Worm (Caenorhabditis elegans) whole organism, young adult: ENCODE measurements around the gene lys-3.

Experiments
- B0035.1 ChIP-seq: sonication (generic microtip); optimal IDR thresholded peaks from 2 replicates; lab custom pipeline; 2016; ENCODE audit warnings: missing genetic modification characterization, mild to moderate bottlenecking, missing compliant biosample characterization, missing genotype, missing genetic modification reagents
- B0261.1 ChIP-seq: sonication (generic microtip); optimal IDR thresholded peaks from 2 replicates; lab custom pipeline; 2016; ENCODE audit warnings: mild to moderate bottlenecking, missing genetic modification characterization, moderate library complexity, missing compliant biosample characterization
- B0336.3 ChIP-seq: fragments of 200-800 bp; sonication (Bioruptor generic); IDR thresholded peaks from 2 replicates; pipeline ENCODE4 v1.3.6; 2022; ENCODE audit warnings: missing genetic modification characterization, missing compliant biosample characterization
- C06A6.2 ChIP-seq: fragments of 200-800 bp; sonication (Bioruptor generic); conservative IDR thresholded peaks from 2 replicates; pipeline ENCODE4 v1.3.6; 2022; ENCODE audit warnings: missing genetic modification characterization, missing compliant biosample characterization
- F10E7.11 ChIP-seq: sonication (generic microtip); optimal IDR thresholded peaks from 2 replicates; lab custom pipeline; 2017; ENCODE audit warnings: mild to moderate bottlenecking, missing genetic modification characterization, moderate library complexity, missing compliant biosample characterization
- F22D6.2 ChIP-seq: sonication (generic microtip); optimal IDR thresholded peaks from 2 replicates; lab custom pipeline; 2016; ENCODE audit warnings: mild to moderate bottlenecking, missing genetic modification characterization, missing compliant biosample characterization
- F23B12.7 ChIP-seq: sonication (generic microtip); optimal IDR thresholded peaks from 2 replicates; lab custom pipeline; 2017; ENCODE audit warnings: missing genetic modification characterization, mild to moderate bottlenecking, missing compliant biosample characterization, antibody characterized with exemption, moderate library complexity; ENCODE audit not compliant: insufficient read depth
- F39B2.1 ChIP-seq: fragments of 200-800 bp; sonication (Bioruptor generic); IDR thresholded peaks from 2 replicates; pipeline ENCODE4 v1.3.6; 2022; ENCODE audit warnings: missing genetic modification reagents, missing genetic modification characterization, missing compliant biosample characterization
- F49E8.2 ChIP-seq: sonication (generic microtip); optimal IDR thresholded peaks from 3 replicates; lab custom pipeline; 2017; ENCODE audit warnings: missing genetic modification characterization, mild to moderate bottlenecking, missing compliant biosample characterization, antibody characterized with exemption, moderate library complexity; ENCODE audit not compliant: insufficient read depth
- F52B5.7 ChIP-seq: sonication (generic microtip); optimal IDR thresholded peaks from 2 replicates; lab custom pipeline; 2016; ENCODE audit warnings: mild to moderate bottlenecking, missing genetic modification characterization, missing compliant biosample characterization
- K12H6.12 ChIP-seq: fragments of 200-800 bp; sonication (Bioruptor generic); optimal IDR thresholded peaks from 2 replicates; lab custom pipeline; 2018; ENCODE audit warnings: mild to moderate bottlenecking, missing genetic modification characterization, missing compliant biosample characterization
- T26A5.8 ChIP-seq: sonication (generic microtip); optimal IDR thresholded peaks from 2 replicates; lab custom pipeline; 2016; ENCODE audit warnings: missing genetic modification characterization, missing compliant biosample characterization
- Y56A3A.18 ChIP-seq: fragments of 200-800 bp; sonication (Bioruptor generic); IDR thresholded peaks from 2 replicates; pipeline ENCODE4 v1.3.6; 2022; ENCODE audit warnings: missing genetic modification reagents, missing genetic modification characterization, missing compliant biosample characterization
- Y79H2A.3 ChIP-seq: fragments of 200-800 bp; sonication (Bioruptor generic); conservative IDR thresholded peaks from 2 replicates; pipeline ENCODE4 v1.3.6; 2022; ENCODE audit warnings: missing genetic modification reagents, missing genetic modification characterization, missing compliant biosample characterization
- Y95B8A.8 ChIP-seq: fragments of 200-800 bp; sonication (Bioruptor generic); IDR thresholded peaks from 2 replicates; pipeline ENCODE4 v1.3.6; 2022; ENCODE audit warnings: missing genetic modification reagents, missing genetic modification characterization, missing compliant biosample characterization
- ZK185.1 ChIP-seq: sonication (generic microtip); optimal IDR thresholded peaks from 2 replicates; lab custom pipeline; 2016; ENCODE audit warnings: mild to moderate bottlenecking, missing genetic modification characterization, missing compliant biosample characterization; ENCODE audit not compliant: poor library complexity, severe bottlenecking
- ama-1 ChIP-seq, 3 experiments: fragments of 150-350 bp in 1 of 3; sonication (generic microtip) in 2 of 3; optimal IDR thresholded peaks; 2 replicates each; lab custom pipeline; 2014 to 2018; ENCODE audit warnings: missing biosample characterization in 2 of 3, missing genetic modification characterization in 2 of 3, missing genetic modification reagents in 2 of 3
- aptf-2 ChIP-seq: fragments of 200-800 bp; sonication (Bioruptor generic); conservative IDR thresholded peaks from 2 replicates; pipeline ENCODE4 v1.3.6; 2022; ENCODE audit warnings: missing genetic modification reagents, missing genetic modification characterization, missing compliant biosample characterization
- bed-2 ChIP-seq: fragments of 200-800 bp; sonication (Bioruptor generic); IDR thresholded peaks from 2 replicates; pipeline ENCODE4 v1.3.6; 2022; ENCODE audit warnings: missing genetic modification reagents, missing genetic modification characterization, missing compliant biosample characterization
- cebp-1 ChIP-seq, 2 experiments: fragments of 200-800 bp in 1 of 2; sonication (Bioruptor generic) in 1 of 2; sonication (generic microtip) in 1 of 2; IDR thresholded peaks in 1 of 2; optimal IDR thresholded peaks in 1 of 2; 2 replicates each; pipeline versions ENCODE4 v1.3.6 to Lab custom; 2017 to 2022; ENCODE audit warnings: missing compliant biosample characterization in 2 of 2, missing genetic modification characterization in 2 of 2, mild to moderate bottlenecking in 1 of 2, missing genetic modification reagents in 1 of 2, moderate library complexity in 1 of 2
- die-1 ChIP-seq: sonication (generic microtip); optimal IDR thresholded peaks from 2 replicates; lab custom pipeline; 2016; ENCODE audit warnings: missing genotype, mild to moderate bottlenecking, missing genetic modification characterization, missing compliant biosample characterization
- dpl-1 ChIP-seq: fragments of 150-350 bp; optimal IDR thresholded peaks from 2 replicates; lab custom pipeline; 2014; ENCODE audit warnings: missing biosample characterization, missing genetic modification reagents, missing genetic modification characterization
- gei-17 ChIP-seq: fragments of 200-800 bp; sonication (Bioruptor generic); optimal IDR thresholded peaks from 2 replicates; lab custom pipeline; 2018; ENCODE audit warnings: mild to moderate bottlenecking, missing genetic modification characterization, missing compliant biosample characterization
- hlh-12 ChIP-seq: sonication (generic microtip); optimal IDR thresholded peaks from 2 replicates; lab custom pipeline; 2016; ENCODE audit warnings: missing genetic modification characterization, missing compliant biosample characterization
- hlh-26 ChIP-seq: fragments of 200-800 bp; sonication (Bioruptor generic); conservative IDR thresholded peaks from 2 replicates; pipeline ENCODE4 v1.3.6; 2022; ENCODE audit warnings: missing genetic modification reagents, missing genetic modification characterization, missing compliant biosample characterization
- hmg-20 ChIP-seq: fragments of 200-800 bp; sonication (Bioruptor generic); IDR thresholded peaks from 2 replicates; pipeline ENCODE4 v1.3.6; 2022; ENCODE audit warnings: missing genetic modification reagents, missing genetic modification characterization, missing compliant biosample characterization
- let-526 ChIP-seq: fragments of 200-800 bp; sonication (Bioruptor generic); IDR thresholded peaks from 2 replicates; pipeline ENCODE4 v1.3.6; 2022; ENCODE audit warnings: missing genetic modification reagents, missing genetic modification characterization, missing compliant biosample characterization
- lin-26 ChIP-seq: fragments of 200-800 bp; sonication (Bioruptor generic); IDR thresholded peaks from 2 replicates; pipeline ENCODE4 v1.3.6; 2022; ENCODE audit warnings: missing genetic modification reagents, missing genetic modification characterization, missing compliant biosample characterization
- lsl-1 ChIP-seq: fragments of 200-800 bp; sonication (Bioruptor generic); optimal IDR thresholded peaks from 2 replicates; lab custom pipeline; 2018; ENCODE audit warnings: mild to moderate bottlenecking, missing genetic modification characterization, moderate library complexity, missing compliant biosample characterization
- madf-6 ChIP-seq: fragments of 200-800 bp; sonication (Bioruptor generic); IDR thresholded peaks from 2 replicates; pipeline ENCODE4 v1.3.6; 2022; ENCODE audit warnings: missing genetic modification reagents, missing genetic modification characterization, missing compliant biosample characterization
- nfyb-1 ChIP-seq: fragments of 200-800 bp; sonication (Bioruptor generic); IDR thresholded peaks from 2 replicates; pipeline ENCODE4 v1.3.6; 2022; ENCODE audit warnings: missing genetic modification reagents, missing genetic modification characterization, missing compliant biosample characterization
- nhr-179 ChIP-seq: sonication (generic microtip); optimal IDR thresholded peaks from 2 replicates; lab custom pipeline; 2016; ENCODE audit warnings: mild to moderate bottlenecking, missing genetic modification characterization, missing compliant biosample characterization
- nhr-80 ChIP-seq: sonication (generic microtip); optimal IDR thresholded peaks from 2 replicates; lab custom pipeline; 2016; ENCODE audit warnings: missing genetic modification characterization, missing compliant biosample characterization
- nhr-90 ChIP-seq: sonication (generic microtip); optimal IDR thresholded peaks from 2 replicates; lab custom pipeline; 2016; ENCODE audit warnings: missing genotype, mild to moderate bottlenecking, missing genetic modification characterization, missing compliant biosample characterization
- pha-4 ChIP-seq: fragments of 150-350 bp; sonication (generic microtip); optimal IDR thresholded peaks from 2 replicates; lab custom pipeline; 2014; ENCODE audit warnings: missing biosample characterization, missing genetic modification reagents, missing genetic modification characterization
- snpc-3.4 ChIP-seq: sonication (generic microtip); optimal IDR thresholded peaks from 2 replicates; lab custom pipeline; 2017; ENCODE audit warnings: missing genetic modification characterization, mild to moderate bottlenecking, missing compliant biosample characterization, antibody characterized with exemption, moderate library complexity, missing genotype, missing genetic modification reagents
- snpc-4 ChIP-seq, 5 experiments: fragments of 150-350 bp in 1 of 5; sonication (generic microtip) in 4 of 5; optimal IDR thresholded peaks; 2 replicates each; lab custom pipeline; 2014 to 2018; ENCODE audit warnings: missing genetic modification characterization in 5 of 5, missing biosample characterization in 3 of 5, antibody characterized with exemption in 2 of 5, mild to moderate bottlenecking in 2 of 5, missing compliant biosample characterization in 2 of 5, missing genotype in 2 of 5, moderate library complexity in 2 of 5, missing genetic modification reagents in 1 of 5
- sptf-2 ChIP-seq: fragments of 200-800 bp; sonication (Bioruptor generic); optimal IDR thresholded peaks from 2 replicates; lab custom pipeline; 2018; ENCODE audit warnings: mild to moderate bottlenecking, missing genetic modification characterization, missing compliant biosample characterization
- tbx-9 ChIP-seq: sonication (generic microtip); optimal IDR thresholded peaks from 2 replicates; lab custom pipeline; 2016; ENCODE audit warnings: borderline replicate concordance, missing genetic modification characterization, inconsistent platforms, missing compliant biosample characterization
- unc-62 ChIP-seq: fragments of 150-350 bp; optimal IDR thresholded peaks from 2 replicates; lab custom pipeline; 2014; ENCODE audit warnings: missing biosample characterization, missing genetic modification reagents, missing genetic modification characterization
- zfh-2 ChIP-seq: fragments of 200-800 bp; sonication (Bioruptor generic); conservative IDR thresholded peaks from 2 replicates; pipeline ENCODE4 v1.3.6; 2022; ENCODE audit warnings: missing genetic modification reagents, missing genetic modification characterization, missing compliant biosample characterization

Gene lys-3

ce11 chrV:10256050-10256449, 27.3 kb downstream of the lys-3 start, which contains the start of gene nhr-232:
TSS of gene nhr-232 (plus strand) at chrV:10256170.
- TF ChIP-seq B0261.1 (no peak), pha-4 (tag; lab: Kevin White, UChicago) (peak; percentile 31), nhr-80 (tag; lab: Kevin White, UChicago) (peak; percentile 91), cebp-1 (GFP tag; IDR thresholded peaks at IDR 0.05; lab: Robert Waterston, UW) (no peak), cebp-1 (tag; optimal IDR thresholded peaks at IDR 0.05; lab: Kevin White, UChicago) (peak; percentile 32), let-526 (GFP tag; lab: Robert Waterston, UW) (no peak)

- TF ChIP-seq snpc-4 (GFP tag; optimal IDR thresholded peaks at IDR 0.05; lab: Kevin White, UChicago) (no peak), snpc-4 (tag; optimal IDR thresholded peaks at IDR 0.05; lab: Kevin White, UChicago) (peak in 1 of 4 experiments; percentile 8), F22D6.2 (tag; lab: Kevin White, UChicago) (no peak), nhr-80 (tag; lab: Kevin White, UChicago) (peak; percentile 38), zfh-2 (no peak), unc-62 (GFP tag; lab: Kevin White, UChicago) (peak; percentile 42), T26A5.8 (no peak), cebp-1 (GFP tag; IDR thresholded peaks at IDR 0.05; lab: Robert Waterston, UW) (0 out of 2 replicates have a peak, but pooled peaks have one; percentile 31), cebp-1 (tag; optimal IDR thresholded peaks at IDR 0.05; lab: Kevin White, UChicago) (peak; percentile 87), tbx-9 (tag; lab: Kevin White, UChicago) (no peak)
Observed at ce11 chrV:10255005-10255472, 28.3 kb downstream of the lys-3 start, which contains the start of gene rop-1. TSS of gene rop-1 (minus strand) at chrV:10255055.

- TF ChIP-seq Y95B8A.8 (GFP tag; lab: Robert Waterston, UW) = peak; percentile 67; the same call in 1 of the 2 replicates
- TF ChIP-seq C06A6.2 (GFP tag; lab: Robert Waterston, UW) = no peak
- TF ChIP-seq lin-26 (GFP tag; lab: Robert Waterston, UW) = no peak
- peak; percentile 10 for TF ChIP-seq F49E8.2 (tag; lab: Kevin White, UChicago)
- TF ChIP-seq F10E7.11 (tag; lab: Kevin White, UChicago) = no peak
- TF ChIP-seq hlh-12 (tag; lab: Kevin White, UChicago) = no peak
- no peak for TF ChIP-seq hlh-26 (GFP tag; lab: Robert Waterston, UW)
- TF ChIP-seq B0336.3 = peak; percentile 53; the same call in 1 of the 2 replicates
- TF ChIP-seq dpl-1 (GFP tag; lab: Kevin White, UChicago) = no peak
- no peak for TF ChIP-seq unc-62 (GFP tag; lab: Kevin White, UChicago)
- 0 out of 2 replicates have a peak, but pooled peaks have one; percentile 11 for TF ChIP-seq madf-6 (GFP tag; lab: Robert Waterston, UW)
- TF ChIP-seq Y56A3A.18 (GFP tag; lab: Robert Waterston, UW) = peak; percentile 44; the same call in 1 of the 2 replicates
- TF ChIP-seq F23B12.7 (tag; lab: Kevin White, UChicago) = no peak
- no peak; the same call in 1 of the 2 replicates for TF ChIP-seq cebp-1 (GFP tag; IDR thresholded peaks at IDR 0.05; lab: Robert Waterston, UW)
- peak; percentile 24 for TF ChIP-seq cebp-1 (tag; optimal IDR thresholded peaks at IDR 0.05; lab: Kevin White, UChicago)
- no peak for TF ChIP-seq B0035.1 (tag; lab: Kevin White, UChicago)
- no peak for TF ChIP-seq sptf-2 (GFP tag; lab: Kevin White, UChicago)
- TF ChIP-seq ZK185.1 = no peak
- no peak for TF ChIP-seq nhr-90 (tag; lab: Kevin White, UChicago)
- no peak for TF ChIP-seq ama-1 (optimal IDR thresholded peaks at IDR 0.05; lab: Kevin White, UChicago)
- peak in 1 of 2 experiments; percentile 64 for TF ChIP-seq ama-1 (GFP tag; optimal IDR thresholded peaks at IDR 0.05; lab: Kevin White, UChicago)
- TF ChIP-seq aptf-2 (GFP tag; lab: Robert Waterston, UW) = no peak
- TF ChIP-seq Y79H2A.3 (GFP tag; lab: Robert Waterston, UW) = no peak
- no peak for TF ChIP-seq nfyb-1 (GFP tag; lab: Robert Waterston, UW)
- no peak for TF ChIP-seq gei-17 (GFP tag; lab: Kevin White, UChicago)
- TF ChIP-seq F22D6.2 (tag; lab: Kevin White, UChicago) = no peak
- no peak for TF ChIP-seq die-1 (tag; lab: Kevin White, UChicago)
- TF ChIP-seq K12H6.12 = no peak
- TF ChIP-seq snpc-3.4 (tag; lab: Kevin White, UChicago) = no peak
- TF ChIP-seq T26A5.8 = no peak
- no peak for TF ChIP-seq pha-4 (tag; lab: Kevin White, UChicago)
- no peak for TF ChIP-seq F39B2.1 (GFP tag; lab: Robert Waterston, UW)
- no peak for TF ChIP-seq nhr-179 (tag; lab: Kevin White, UChicago)
- TF ChIP-seq lsl-1 (GFP tag; lab: Kevin White, UChicago) = no peak
- no peak for TF ChIP-seq bed-2
- TF ChIP-seq hmg-20 (GFP tag; lab: Robert Waterston, UW) = no peak
- no peak for TF ChIP-seq F52B5.7 (tag; lab: Kevin White, UChicago)
Observed at ce11 chrV:10252682-10253081, 30.7 kb downstream of the lys-3 start.
